Worm (Caenorhabditis elegans) whole organism, L4 larva: ENCODE data around the gene R02E12.12.

ENCODE experiments used
- D1046.2 ChIP-seq: fragments of 200-800 bp; sonication (Bioruptor generic); IDR thresholded peaks from 2 replicates; pipeline ENCODE4 v1.3.6; 2022; ENCODE audit warnings: missing genetic modification characterization, missing compliant biosample characterization
- ceh-28 ChIP-seq: fragments of 150-350 bp; optimal IDR thresholded peaks from 2 replicates; lab custom pipeline; 2014; ENCODE audit warnings: missing biosample characterization, missing genetic modification reagents, missing genetic modification characterization
- daf-19 ChIP-seq: fragments of 200-800 bp; sonication (Bioruptor generic); conservative IDR thresholded peaks from 2 replicates; pipeline ENCODE4 v1.3.6; 2022; ENCODE audit warnings: missing genetic modification characterization, missing compliant biosample characterization
- dpl-1 ChIP-seq: fragments of 150-350 bp; optimal IDR thresholded peaks from 2 replicates; lab custom pipeline; 2014; ENCODE audit warnings: missing biosample characterization, missing genetic modification reagents, missing genetic modification characterization
- egl-43 ChIP-seq: fragments of 200-800 bp; sonication (Bioruptor generic); IDR thresholded peaks from 2 replicates; pipeline ENCODE4 v1.3.6; 2022; ENCODE audit warnings: missing genetic modification reagents, missing genetic modification characterization, missing compliant biosample characterization
- lir-3 ChIP-seq: sonication (generic microtip); optimal IDR thresholded peaks from 2 replicates; lab custom pipeline; 2016; ENCODE audit warnings: mild to moderate bottlenecking, missing genetic modification characterization, missing compliant biosample characterization
- unc-62 ChIP-seq, 3 experiments: fragments of 150-350 bp in 1 of 3; sonication (generic microtip); optimal IDR thresholded peaks in 2 of 3; peaks in 1 of 3; 1 replicate in 1 of 3; 2 replicates in 2 of 3; lab custom pipeline; 2014 to 2017; ENCODE audit warnings: missing biosample characterization in 3 of 3, missing genetic modification characterization in 3 of 3, missing genetic modification reagents in 3 of 3, missing genotype in 1 of 3
- vab-7 ChIP-seq: fragments of 200-800 bp; sonication (Bioruptor generic); IDR thresholded peaks from 2 replicates; pipeline ENCODE4 v1.3.6; 2022; ENCODE audit warnings: missing genetic modification reagents, missing genetic modification characterization, missing compliant biosample characterization
- zfp-3 ChIP-seq: fragments of 200-800 bp; sonication (Bioruptor generic); conservative IDR thresholded peaks from 2 replicates; pipeline ENCODE4 v1.3.6; 2022; ENCODE audit warnings: missing genetic modification reagents, missing genetic modification characterization, missing compliant biosample characterization
- zip-2 ChIP-seq: fragments of 150-350 bp; optimal IDR thresholded peaks from 2 replicates; lab custom pipeline; 2014; ENCODE audit warnings: missing biosample characterization, missing genetic modification characterization

ce11 chrX:3969980-3970403 is 33.3 kb upstream of the R02E12.12 start:
- TF ChIP-seq zfp-3 (GFP tag; lab: Robert Waterston, UW) (peak; percentile 78; the same call in 1 of the 2 replicates), dpl-1 (peak; percentile 26), daf-19 (GFP tag; lab: Robert Waterston, UW) (no peak), lir-3 (peak; percentile 10), D1046.2 (GFP tag; lab: Robert Waterston, UW) (peak; percentile 85), egl-43 (GFP tag; lab: Robert Waterston, UW) (peak; percentile 97), ceh-28 (tag; lab: Kevin White, UChicago) (no peak), vab-7 (peak; percentile 88), zip-2 (tag; lab: Kevin White, UChicago) (peak; percentile 9), unc-62 (GFP tag; optimal IDR thresholded peaks at IDR 0.05 in 1 of 2; lab: Kevin White, UChicago) (peak in 1 of 2 experiments; percentile 87), unc-62 (tag; optimal IDR thresholded peaks at IDR 0.05; lab: Kevin White, UChicago) (no peak)
